Fruit fly (Drosophila melanogaster): Measurements from ENCODE around the gene CG42337.
A peak's percentile ranks its signal among the peaks of the same experiment; 100 is the strongest.

The CG42337 gene

DNA sequence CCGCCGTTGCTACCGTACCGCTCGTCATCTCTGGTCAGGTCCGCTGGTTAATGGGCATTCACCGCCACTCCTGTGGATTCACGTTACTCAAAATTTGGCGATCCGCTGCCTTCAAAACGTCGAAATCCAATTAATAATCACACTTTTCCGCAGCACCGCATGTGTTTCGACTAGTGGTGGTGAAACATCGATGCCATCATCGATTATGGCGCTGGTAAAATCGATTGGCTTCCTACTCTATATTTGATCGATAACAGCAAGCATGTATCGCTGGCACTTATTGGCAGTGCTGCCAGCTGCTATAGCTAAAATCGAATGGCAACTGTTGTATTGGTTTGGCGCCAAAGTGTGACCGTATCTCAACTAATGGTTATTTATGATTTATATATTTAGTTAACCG lies 57.3 kb downstream of the CG42337 start (continued):
- TF ChIP-seq gcm2 (GFP tag; optimal IDR thresholded peaks at IDR 0.05) (peak; percentile 5), chif (GFP tag; optimal IDR thresholded peaks at IDR 0.05) (no peak), Ets97D (GFP tag; optimal IDR thresholded peaks at IDR 0.05) (peak; percentile 87), CG10959 (GFP tag; IDR thresholded peaks at IDR 0.05) (no peak), CG6765 (GFP tag; optimal IDR thresholded peaks at IDR 0.05) (no peak), pfk (GFP tag; optimal IDR thresholded peaks at IDR 0.05) (no peak), MESR4 (GFP tag; optimal IDR thresholded peaks at IDR 0.05) (peak; percentile 96), CG5180 (GFP tag; optimal IDR thresholded peaks at IDR 0.05) (peak; percentile 47), Stat92E (GFP tag; optimal IDR thresholded peaks at IDR 0.05) (peak in 1 of 3 experiments; percentile 49), sens (GFP tag) (peak; percentile 75), CG1647 (GFP tag; optimal IDR thresholded peaks at IDR 0.05) (no peak), Hmx (GFP tag; optimal IDR thresholded peaks at IDR 0.05) (no peak), ERR (GFP tag; optimal IDR thresholded peaks at IDR 0.05) (peak; percentile 4), Sin3A (optimal IDR thresholded peaks at IDR 0.05) (peak; percentile 38), gfzf (GFP tag; optimal IDR thresholded peaks at IDR 0.05) (peak; percentile 62), CG9797 (GFP tag; optimal IDR thresholded peaks at IDR 0.05) (peak; percentile 83), disco-r (GFP tag; optimal IDR thresholded peaks at IDR 0.05) (peak; percentile 1), Myb (GFP tag; optimal IDR thresholded peaks at IDR 0.05) (peak; percentile 79), amos (GFP tag; IDR thresholded peaks at IDR 0.05; ENCODE audit: partially characterized antibody) (peak; percentile 92), HLHmδ (GFP tag; optimal IDR thresholded peaks at IDR 0.05) (no peak), vvl (GFP tag; IDR thresholded peaks at IDR 0.05) (peak; percentile 48), zen (tag; optimal IDR thresholded peaks at IDR 0.05) (peak; percentile 69), CG9932 (GFP tag; IDR thresholded peaks at IDR 0.05) (peak; percentile 47; the same call in 1 of the 2 replicates), CG14014 (GFP tag; IDR thresholded peaks at IDR 0.05) (0 out of 2 replicates have a peak, but pooled peaks have one; percentile 6), CG15601 (tag; optimal IDR thresholded peaks at IDR 0.05) (peak; percentile 43), slbo (GFP tag; IDR thresholded peaks at IDR 0.05) (0 out of 2 replicates have a peak, but pooled peaks have one; percentile 26), CG2120 (GFP tag; optimal IDR thresholded peaks at IDR 0.05) (peak; percentile 56), pita (GFP tag; optimal IDR thresholded peaks at IDR 0.05) (no peak), CG30403 (GFP tag; optimal IDR thresholded peaks at IDR 0.05) (peak; percentile 31), CG10543 (GFP tag; optimal IDR thresholded peaks at IDR 0.05) (peak; percentile 10), CG9727 (GFP tag; optimal IDR thresholded peaks at IDR 0.05) (no peak), wek (GFP tag; optimal IDR thresholded peaks at IDR 0.05) (no peak), Antp (GFP tag; optimal IDR thresholded peaks at IDR 0.05) (peak; percentile 26), CG17186 (GFP tag; optimal IDR thresholded peaks at IDR 0.05) (peak; percentile 53), row (GFP tag; IDR thresholded peaks at IDR 0.05) (peak; percentile 49), CG16813 (GFP tag; IDR thresholded peaks at IDR 0.05; ENCODE audit: partially characterized antibody) (peak; percentile 91), CG14667 (GFP tag; IDR thresholded peaks at IDR 0.05) (no peak), CG13424 (tag; optimal IDR thresholded peaks at IDR 0.05) (no peak), Neu2 (GFP tag; optimal IDR thresholded peaks at IDR 0.05; ENCODE audit: borderline replicate concordance) (peak; percentile 2), Dp (GFP tag; optimal IDR thresholded peaks at IDR 0.05) (peak; percentile 95), Sry-δ (GFP tag; optimal IDR thresholded peaks at IDR 0.05) (peak; percentile 97), dpn (GFP tag; optimal IDR thresholded peaks at IDR 0.05) (peak; percentile 34 to 46), CG10267 (tag; optimal IDR thresholded peaks at IDR 0.05) (peak; percentile 62), Dll (GFP tag; IDR thresholded peaks at IDR 0.05; ENCODE audit: partially characterized antibody) (peak; percentile 87), CG14710 (tag; optimal IDR thresholded peaks at IDR 0.05) (peak; percentile 58), CG3407 (GFP tag; optimal IDR thresholded peaks at IDR 0.05) (no peak), knrl (GFP tag; IDR thresholded peaks at IDR 0.05; ENCODE audit: partially characterized antibody) (peak; percentile 83), dm (GFP tag; optimal IDR thresholded peaks at IDR 0.05) (peak; percentile 96), CG34224 (GFP tag; IDR thresholded peaks at IDR 0.05; ENCODE audit: partially characterized antibody) (peak; percentile 90), Xbp1 (GFP tag; optimal IDR thresholded peaks at IDR 0.05) (peak; percentile 22)

Data from whole organism, embryonic.